Fruit fly (Drosophila melanogaster): Measurements from ENCODE around the gene Gyc32E.

Gyc32E gene

DNA sequence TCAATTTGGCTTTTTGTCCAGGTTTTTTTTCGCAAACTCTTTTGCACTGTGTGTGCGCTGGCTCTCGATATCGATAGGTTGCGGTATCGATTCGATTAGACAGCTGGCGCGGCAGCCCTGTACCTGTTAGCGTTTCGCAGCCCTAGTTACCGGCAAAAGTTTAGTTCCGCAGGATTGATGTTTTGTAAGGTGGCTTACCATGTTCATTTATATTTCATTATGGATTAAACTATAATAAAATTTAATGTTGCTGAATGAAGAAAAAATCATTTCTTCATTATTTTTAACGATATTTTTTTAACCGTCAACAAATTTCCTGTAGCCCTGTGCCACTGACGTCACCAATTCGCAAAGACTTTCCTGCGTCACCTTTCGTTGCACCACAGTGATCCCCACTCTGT is 42.3 kb downstream of the Gyc32E start, which contains the start of gene Reps (continued):
- TF ChIP-seq zfh2 (GFP tag; optimal IDR thresholded peaks at IDR 0.05) (peak; percentile 98), lola (GFP tag; optimal IDR thresholded peaks at IDR 0.05) (peak in 1 of 3 experiments; percentile 99), CG5245 (GFP tag; optimal IDR thresholded peaks at IDR 0.05) (peak; percentile 98), Max (GFP tag; optimal IDR thresholded peaks at IDR 0.05) (peak; percentile 99), CG10543 (GFP tag; optimal IDR thresholded peaks at IDR 0.05) (peak; percentile 96), NC2β (GFP tag; optimal IDR thresholded peaks at IDR 0.05) (peak; percentile 98), HmgD (GFP tag; optimal IDR thresholded peaks at IDR 0.05) (peak; percentile 96), TFAM (GFP tag; optimal IDR thresholded peaks at IDR 0.05) (peak; percentile 91), caup (GFP tag; optimal IDR thresholded peaks at IDR 0.05; ENCODE audit: severe bottlenecking) (peak; percentile 98), prd (optimal IDR thresholded peaks at IDR 0.05) (no peak), prd (GFP tag; IDR thresholded peaks at IDR 0.05) (peak; percentile 100), CG3163 (GFP tag; optimal IDR thresholded peaks at IDR 0.05) (peak; percentile 86), CoRest (tag; optimal IDR thresholded peaks at IDR 0.05) (peak; percentile 99), gsb-n (tag; optimal IDR thresholded peaks at IDR 0.05) (peak; percentile 98), vvl (GFP tag; IDR thresholded peaks at IDR 0.05) (peak; percentile 99), Blimp-1 (GFP tag; optimal IDR thresholded peaks at IDR 0.05) (peak; percentile 97), unpg (GFP tag; optimal IDR thresholded peaks at IDR 0.05) (peak; percentile 99), Camta (GFP tag; optimal IDR thresholded peaks at IDR 0.05) (peak; percentile 98), lbe (GFP tag; optimal IDR thresholded peaks at IDR 0.05) (peak; percentile 96), knrl (GFP tag; IDR thresholded peaks at IDR 0.05; ENCODE audit: partially characterized antibody) (peak; percentile 77), Awh (GFP tag; IDR thresholded peaks at IDR 0.05) (peak; percentile 99), pzg (GFP tag; optimal IDR thresholded peaks at IDR 0.05) (peak; percentile 89), slbo (GFP tag; IDR thresholded peaks at IDR 0.05) (peak; percentile 99), tgo (GFP tag; IDR thresholded peaks at IDR 0.05) (peak; percentile 99), ATbp (GFP tag; optimal IDR thresholded peaks at IDR 0.05) (peak; percentile 96), Scr (GFP tag; IDR thresholded peaks at IDR 0.05; ENCODE audit: partially characterized antibody) (peak; percentile 71), phol (tag; optimal IDR thresholded peaks at IDR 0.05) (peak; percentile 99), CG7786 (GFP tag; optimal IDR thresholded peaks at IDR 0.05) (peak; percentile 97), org-1 (GFP tag; optimal IDR thresholded peaks at IDR 0.05) (peak; percentile 95), CG4424 (GFP tag; optimal IDR thresholded peaks at IDR 0.05) (peak; percentile 99), Opbp (GFP tag; IDR thresholded peaks at IDR 0.05; ENCODE audit: partially characterized antibody) (peak; percentile 15; the same call in 1 of the 3 replicates), fd64A (GFP tag; optimal IDR thresholded peaks at IDR 0.05) (peak; percentile 94), dmrt99B (tag; optimal IDR thresholded peaks at IDR 0.05) (peak; percentile 98), Sry-β (GFP tag; optimal IDR thresholded peaks at IDR 0.05) (peak; percentile 73), Side (GFP tag; optimal IDR thresholded peaks at IDR 0.05) (peak; percentile 96), Mad (GFP tag; optimal IDR thresholded peaks at IDR 0.05) (peak; percentile 98), CG18599 (GFP tag; optimal IDR thresholded peaks at IDR 0.05) (peak; percentile 98), Aef1 (GFP tag; IDR thresholded peaks at IDR 0.05) (peak; percentile 99), usp (GFP tag; optimal IDR thresholded peaks at IDR 0.05) (no peak), Elba2 (GFP tag; optimal IDR thresholded peaks at IDR 0.05) (peak; percentile 98), exex (tag; optimal IDR thresholded peaks at IDR 0.05) (peak; percentile 87), CG31441 (GFP tag; IDR thresholded peaks at IDR 0.05) (peak; percentile 99), sna (GFP tag; IDR thresholded peaks at IDR 0.05; ENCODE audit: partially characterized antibody) (peak; percentile 74; the same call in 1 of the 2 replicates), bab2 (GFP tag; optimal IDR thresholded peaks at IDR 0.05) (peak; percentile 98), CG7987 (GFP tag; optimal IDR thresholded peaks at IDR 0.05) (peak; percentile 94), CG3995 (GFP tag; optimal IDR thresholded peaks at IDR 0.05) (peak; percentile 83), Abd-B (GFP tag; optimal IDR thresholded peaks at IDR 0.05) (peak; percentile 99), CG7928 (GFP tag; optimal IDR thresholded peaks at IDR 0.05) (peak; percentile 100), gt (GFP tag; IDR thresholded peaks at IDR 0.05) (peak; percentile 98), CG17361 (GFP tag; IDR thresholded peaks at IDR 0.05) (peak; percentile 99)

Measured in whole organism, embryonic.